Worm (Caenorhabditis elegans) whole organism, mixed stage, embryonic: ENCODE results near the gene ZK455.5.
A peak's percentile ranks its signal among the peaks of the same experiment; 100 is the strongest.

Experiments
- M03D4.4 ChIP-seq: sonication (generic microtip); optimal IDR thresholded peaks from 2 replicates; lab custom pipeline; 2017; ENCODE audit warnings: mild to moderate bottlenecking, missing genetic modification characterization, missing compliant biosample characterization
- bed-3 ChIP-seq: fragments of 200-800 bp; sonication (Bioruptor generic); optimal IDR thresholded peaks from 3 replicates; lab custom pipeline; 2018; ENCODE audit warnings: mild to moderate bottlenecking, missing genetic modification characterization, moderate library complexity, missing compliant biosample characterization
- blmp-1 ChIP-seq: fragments of 150-350 bp; optimal IDR thresholded peaks from 2 replicates; lab custom pipeline; 2014; ENCODE audit warnings: missing biosample characterization, missing genetic modification characterization
- ceh-39 ChIP-seq: fragments of 150-350 bp; optimal IDR thresholded peaks from 2 replicates; lab custom pipeline; 2014; ENCODE audit warnings: missing biosample characterization, missing genetic modification characterization
- ceh-43 ChIP-seq: fragments of 200-800 bp; sonication (Bioruptor generic); optimal IDR thresholded peaks from 2 replicates; lab custom pipeline; 2018; ENCODE audit warnings: mild to moderate bottlenecking, missing genetic modification characterization, moderate library complexity, missing compliant biosample characterization
- ceh-83 ChIP-seq: fragments of 200-800 bp; sonication (Bioruptor generic); optimal IDR thresholded peaks from 2 replicates; lab custom pipeline; 2018; ENCODE audit warnings: mild to moderate bottlenecking, missing genetic modification characterization, missing compliant biosample characterization
- ces-1 ChIP-seq: fragments of 150-350 bp; optimal IDR thresholded peaks from 2 replicates; lab custom pipeline; 2014; ENCODE audit warnings: missing biosample characterization, missing genetic modification reagents, missing genetic modification characterization
- cnd-1 ChIP-seq: fragments of 200-800 bp; sonication (Bioruptor generic); optimal IDR thresholded peaks from 2 replicates; lab custom pipeline; 2018; ENCODE audit warnings: mild to moderate bottlenecking, missing genetic modification characterization, missing compliant biosample characterization
- drap-1 ChIP-seq: fragments of 200-800 bp; sonication (Bioruptor generic); optimal IDR thresholded peaks from 3 replicates; lab custom pipeline; 2018; ENCODE audit warnings: mild to moderate bottlenecking, missing genetic modification characterization, missing compliant biosample characterization
- elt-1 ChIP-seq: sonication (generic microtip); optimal IDR thresholded peaks from 2 replicates; lab custom pipeline; 2017; ENCODE audit warnings: missing genetic modification characterization, mild to moderate bottlenecking, missing compliant biosample characterization, antibody characterized with exemption, moderate library complexity, borderline replicate concordance; ENCODE audit not compliant: insufficient read depth
- elt-3 ChIP-seq: fragments of 150-350 bp; optimal IDR thresholded peaks from 2 replicates; lab custom pipeline; 2014; ENCODE audit warnings: missing biosample characterization, missing genetic modification characterization
- flh-1 ChIP-seq: fragments of 200-800 bp; sonication (Bioruptor generic); optimal IDR thresholded peaks from 2 replicates; lab custom pipeline; 2018; ENCODE audit warnings: mild to moderate bottlenecking, missing genetic modification characterization, moderate library complexity, missing compliant biosample characterization
- ham-2 ChIP-seq: fragments of 200-800 bp; sonication (Bioruptor generic); optimal IDR thresholded peaks from 2 replicates; lab custom pipeline; 2018; ENCODE audit warnings: mild to moderate bottlenecking, missing genetic modification characterization, missing compliant biosample characterization
- hlh-1 ChIP-seq: fragments of 150-350 bp; optimal IDR thresholded peaks from 2 replicates; lab custom pipeline; 2014; ENCODE audit warnings: missing biosample characterization, missing genetic modification reagents, missing genetic modification characterization
- lin-13 ChIP-seq: fragments of 150-350 bp; optimal IDR thresholded peaks from 2 replicates; lab custom pipeline; 2014; ENCODE audit warnings: missing biosample characterization, missing genetic modification characterization
- lin-32 ChIP-seq: fragments of 200-800 bp; sonication (Bioruptor generic); optimal IDR thresholded peaks from 2 replicates; lab custom pipeline; 2018; ENCODE audit warnings: mild to moderate bottlenecking, missing genetic modification characterization, missing compliant biosample characterization
- lsy-2 ChIP-seq: fragments of 150-350 bp; optimal IDR thresholded peaks from 2 replicates; lab custom pipeline; 2014; ENCODE audit warnings: missing biosample characterization, missing genetic modification characterization
- mab-5 ChIP-seq: fragments of 150-350 bp; optimal IDR thresholded peaks from 2 replicates; lab custom pipeline; 2014; ENCODE audit warnings: missing biosample characterization, missing genetic modification characterization
- mep-1 ChIP-seq: fragments of 150-350 bp; optimal IDR thresholded peaks from 2 replicates; lab custom pipeline; 2017; ENCODE audit warnings: missing biosample characterization, missing genetic modification reagents, missing genetic modification characterization, inconsistent platforms
- mls-2 ChIP-seq: sonication (generic microtip); optimal IDR thresholded peaks from 2 replicates; lab custom pipeline; 2016; ENCODE audit warnings: mild to moderate bottlenecking, missing genetic modification characterization, moderate library complexity, missing compliant biosample characterization
- nhr-12 ChIP-seq: fragments of 150-350 bp; optimal IDR thresholded peaks from 2 replicates; lab custom pipeline; 2014; ENCODE audit warnings: missing biosample characterization, missing genetic modification characterization
- nhr-2 ChIP-seq: fragments of 150-350 bp; optimal IDR thresholded peaks from 2 replicates; lab custom pipeline; 2014; ENCODE audit warnings: missing biosample characterization, missing genetic modification characterization
- nhr-237 ChIP-seq: fragments of 150-350 bp; optimal IDR thresholded peaks from 2 replicates; lab custom pipeline; 2014; ENCODE audit warnings: missing biosample characterization, missing genetic modification characterization
- nhr-28 ChIP-seq: fragments of 150-350 bp; optimal IDR thresholded peaks from 2 replicates; lab custom pipeline; 2014; ENCODE audit warnings: missing biosample characterization, missing genetic modification characterization
- nhr-76 ChIP-seq: sonication (generic microtip); optimal IDR thresholded peaks from 2 replicates; lab custom pipeline; 2017; ENCODE audit warnings: missing biosample characterization, missing genetic modification characterization
- pha-4 ChIP-seq: fragments of 150-350 bp; optimal IDR thresholded peaks from 2 replicates; lab custom pipeline; 2018; ENCODE audit warnings: missing biosample characterization, missing genetic modification reagents, missing genetic modification characterization
- sem-2 ChIP-seq: fragments of 200-800 bp; sonication (Bioruptor generic); optimal IDR thresholded peaks from 2 replicates; lab custom pipeline; 2018; ENCODE audit warnings: mild to moderate bottlenecking, missing genetic modification characterization, missing compliant biosample characterization
- snpc-4 ChIP-seq: fragments of 150-350 bp; optimal IDR thresholded peaks from 2 replicates; lab custom pipeline; 2014; ENCODE audit warnings: missing biosample characterization, missing genetic modification characterization
- sptf-1 ChIP-seq: sonication (generic microtip); optimal IDR thresholded peaks from 2 replicates; lab custom pipeline; 2017; ENCODE audit warnings: mild to moderate bottlenecking, missing genetic modification characterization, moderate library complexity, missing compliant biosample characterization
- tbx-8 ChIP-seq: fragments of 200-800 bp; sonication (Bioruptor generic); optimal IDR thresholded peaks from 2 replicates; lab custom pipeline; 2018; ENCODE audit warnings: mild to moderate bottlenecking, missing genetic modification characterization, moderate library complexity, missing compliant biosample characterization
- unc-120 ChIP-seq: sonication (generic microtip); optimal IDR thresholded peaks from 2 replicates; lab custom pipeline; 2017; ENCODE audit warnings: missing genetic modification characterization, missing compliant biosample characterization; ENCODE audit not compliant: poor library complexity, severe bottlenecking
- unc-39 ChIP-seq: fragments of 150-350 bp; optimal IDR thresholded peaks from 2 replicates; lab custom pipeline; 2014; ENCODE audit warnings: missing biosample characterization, missing genetic modification characterization
- unc-62 ChIP-seq: fragments of 150-350 bp; optimal IDR thresholded peaks from 2 replicates; lab custom pipeline; 2014; ENCODE audit warnings: missing biosample characterization, missing genetic modification reagents, missing genetic modification characterization
- zip-8 ChIP-seq: fragments of 150-350 bp; optimal IDR thresholded peaks from 2 replicates; lab custom pipeline; 2014; ENCODE audit warnings: missing biosample characterization, missing genetic modification characterization
- ztf-11 ChIP-seq: fragments of 150-350 bp; optimal IDR thresholded peaks from 2 replicates; lab custom pipeline; 2014; ENCODE audit warnings: missing biosample characterization, missing genetic modification characterization

Gene ZK455.5

ce11 chrX:11339375-11339924 lies 12.7 kb upstream of the ZK455.5 start, which contains the start of gene aco-1:
Gene aco-1, plus strand, starts transcription at chrX:11339874.
- peak; percentile 24 for TF ChIP-seq lin-13 (tag; lab: Kevin White, UChicago)
- TF ChIP-seq elt-1 (tag; lab: Kevin White, UChicago): peak; percentile 71
- no peak for TF ChIP-seq mab-5 (tag; lab: Kevin White, UChicago)
- no peak for TF ChIP-seq hlh-1 (tag; lab: Kevin White, UChicago)
- TF ChIP-seq unc-62 (GFP tag; lab: Kevin White, UChicago): no peak
- no peak for TF ChIP-seq lsy-2
- peak; percentile 15 for TF ChIP-seq mls-2
- TF ChIP-seq tbx-8 (GFP tag; lab: Kevin White, UChicago): no peak
- TF ChIP-seq blmp-1: no peak
- no peak for TF ChIP-seq sem-2
- no peak for TF ChIP-seq pha-4 (tag; lab: Kevin White, UChicago)
- TF ChIP-seq nhr-12 (tag; lab: Kevin White, UChicago): peak; percentile 15
- TF ChIP-seq M03D4.4 (tag; lab: Kevin White, UChicago): peak; percentile 27
- TF ChIP-seq bed-3: no peak
- TF ChIP-seq ceh-43: no peak
- TF ChIP-seq lin-32: no peak
- TF ChIP-seq unc-39: no peak
- TF ChIP-seq mep-1 (tag; lab: Kevin White, UChicago): peak; percentile 21
- no peak for TF ChIP-seq unc-120 (tag; lab: Kevin White, UChicago)
- TF ChIP-seq nhr-28 (tag; lab: Kevin White, UChicago): no peak
- TF ChIP-seq drap-1 (GFP tag; lab: Kevin White, UChicago): no peak
- TF ChIP-seq nhr-2 (tag; lab: Kevin White, UChicago): peak; percentile 52
- no peak for TF ChIP-seq snpc-4 (tag; lab: Kevin White, UChicago)
- TF ChIP-seq nhr-76: no peak
- TF ChIP-seq flh-1 (GFP tag; lab: Kevin White, UChicago): no peak
- no peak for TF ChIP-seq zip-8 (tag; lab: Kevin White, UChicago)
- no peak for TF ChIP-seq cnd-1 (tag; lab: Kevin White, UChicago)
- TF ChIP-seq sptf-1 (tag; lab: Kevin White, UChicago): peak; percentile 27
- TF ChIP-seq elt-3 (tag; lab: Kevin White, UChicago): no peak
- TF ChIP-seq ces-1 (GFP tag; lab: Kevin White, UChicago): no peak
- TF ChIP-seq ztf-11: no peak
- no peak for TF ChIP-seq ceh-83 (GFP tag; lab: Kevin White, UChicago)
- peak; percentile 23 for TF ChIP-seq ham-2 (GFP tag; lab: Kevin White, UChicago)
- no peak for TF ChIP-seq nhr-237 (tag; lab: Kevin White, UChicago)
- TF ChIP-seq ceh-39 (tag; lab: Kevin White, UChicago): no peak

- TF ChIP-seq ceh-39 (tag; lab: Kevin White, UChicago) (no peak), mls-2 (no peak), ztf-11 (no peak), lin-32 (no peak), nhr-2 (tag; lab: Kevin White, UChicago) (no peak), ceh-83 (GFP tag; lab: Kevin White, UChicago) (no peak), pha-4 (tag; lab: Kevin White, UChicago) (no peak), elt-3 (tag; lab: Kevin White, UChicago) (no peak), hlh-1 (tag; lab: Kevin White, UChicago) (no peak), ces-1 (GFP tag; lab: Kevin White, UChicago) (no peak), snpc-4 (tag; lab: Kevin White, UChicago) (no peak)
These were observed 11.1 kb upstream of the ZK455.5 start, which contains the start of gene gcy-9 for ce11 chrX:11337783-11338182. Gene gcy-9, minus strand, starts transcription at chrX:11337883.

ce11 chrX:11337095-11337494 lies 10.4 kb upstream of the ZK455.5 start:
- TF ChIP-seq elt-3 (tag; lab: Kevin White, UChicago) (no peak), zip-8 (tag; lab: Kevin White, UChicago) (no peak), elt-1 (tag; lab: Kevin White, UChicago) (no peak), M03D4.4 (tag; lab: Kevin White, UChicago) (no peak)
- TF ChIP-seq, all 35 proteins: peak for 0
